Worm (Caenorhabditis elegans): ENCODE data around the gene pygl-1.

Gene pygl-1

DNA sequence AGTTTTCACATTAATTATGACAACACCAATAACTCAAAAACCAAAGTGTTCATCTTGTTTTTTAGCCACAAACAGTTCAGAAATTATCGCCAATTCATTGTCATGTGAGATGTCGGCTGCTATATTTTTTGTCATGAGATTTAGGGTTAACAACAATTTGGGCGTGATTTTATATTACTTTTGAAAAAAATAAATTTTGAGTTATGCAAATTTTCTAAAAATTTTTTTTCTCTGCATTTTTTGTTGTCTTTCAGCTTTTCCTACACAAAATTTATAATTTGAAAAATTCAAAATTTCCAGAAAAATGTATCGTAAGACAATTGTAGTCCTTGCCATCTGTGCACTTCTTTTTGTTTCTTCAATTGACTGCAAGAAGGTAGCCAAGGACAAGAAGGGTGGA, 54.2 kb downstream of the pygl-1 start, which contains the start of gene F59B1.2:
Gene F59B1.2, plus strand, starts transcription at position 301 of the 400 bp plus-strand sequence.
- no peak for TF ChIP-seq tbx-37 (GFP tag; conservative IDR thresholded peaks at IDR 0.05)
- TF ChIP-seq pes-1 (GFP tag; IDR thresholded peaks at IDR 0.05) = no peak
- no peak for TF ChIP-seq aly-1 (tag; optimal IDR thresholded peaks at IDR 0.05)
- TF ChIP-seq hmbx-1 (tag; optimal IDR thresholded peaks at IDR 0.05) = no peak
- no peak for TF ChIP-seq hnd-1 (tag; optimal IDR thresholded peaks at IDR 0.05)
- TF ChIP-seq B0310.2 (tag; optimal IDR thresholded peaks at IDR 0.05) = no peak
- no peak for TF ChIP-seq hmg-4 (GFP tag; optimal IDR thresholded peaks at IDR 0.05)
- TF ChIP-seq scrt-1 (GFP tag; IDR thresholded peaks at IDR 0.05) = no peak
- no peak for TF ChIP-seq tra-4 (tag; optimal IDR thresholded peaks at IDR 0.05)
- no peak for TF ChIP-seq sea-1 (GFP tag; conservative IDR thresholded peaks at IDR 0.05)
- TF ChIP-seq tbx-11 (GFP tag; IDR thresholded peaks at IDR 0.05) = no peak
- no peak for TF ChIP-seq ceh-13 (GFP tag; optimal IDR thresholded peaks at IDR 0.05)
- no peak for TF ChIP-seq flt-1 (GFP tag; IDR thresholded peaks at IDR 0.05)
- no peak for TF ChIP-seq ama-1 (optimal IDR thresholded peaks at IDR 0.05)
- no peak for TF ChIP-seq ceh-36 (tag; optimal IDR thresholded peaks at IDR 0.05)
- no peak for TF ChIP-seq ets-7 (tag; optimal IDR thresholded peaks at IDR 0.05)
- TF ChIP-seq F13C5.2 (tag; optimal IDR thresholded peaks at IDR 0.05) = no peak

DNA sequence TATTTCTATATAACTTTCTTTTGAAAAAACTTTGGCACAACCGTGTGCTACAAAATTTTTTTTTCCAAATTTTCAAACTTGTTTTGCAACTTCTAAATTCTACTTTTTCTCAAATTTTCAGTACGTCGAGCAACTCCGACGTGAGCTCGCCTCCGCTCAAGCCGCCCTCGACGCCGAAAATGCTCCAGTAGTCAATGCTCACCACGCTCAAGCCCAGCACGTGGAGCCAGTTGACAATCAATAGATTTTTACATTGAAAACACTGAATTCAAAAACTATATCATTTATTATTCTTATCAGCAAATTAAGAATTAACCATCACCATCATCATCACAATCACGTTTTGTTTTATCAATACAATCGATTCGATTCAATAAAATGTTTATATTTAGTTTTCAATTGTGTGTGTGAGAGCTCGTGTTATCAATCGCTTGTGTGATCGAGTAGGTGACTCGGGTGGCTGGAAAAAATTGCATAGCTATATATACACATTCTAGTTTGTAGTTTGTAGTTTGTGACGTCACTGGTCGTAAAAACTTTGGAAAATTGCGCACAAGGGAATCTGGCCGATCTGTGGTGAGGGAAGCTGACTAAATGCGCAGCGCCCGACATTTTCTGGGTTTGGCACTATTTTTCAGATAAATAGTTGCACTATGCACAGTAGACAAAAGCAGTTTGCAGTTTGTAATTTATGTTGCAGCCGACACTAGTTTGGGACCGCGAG, 55.6 kb downstream of the pygl-1 start:
- TF ChIP-seq tbx-11 (GFP tag; IDR thresholded peaks at IDR 0.05) (no peak), aly-1 (tag; optimal IDR thresholded peaks at IDR 0.05) (no peak), F13C5.2 (tag; optimal IDR thresholded peaks at IDR 0.05) (no peak), ets-7 (tag; optimal IDR thresholded peaks at IDR 0.05) (no peak), ceh-13 (GFP tag; optimal IDR thresholded peaks at IDR 0.05) (no peak), ama-1 (optimal IDR thresholded peaks at IDR 0.05) (no peak), scrt-1 (GFP tag; IDR thresholded peaks at IDR 0.05) (no peak), sea-1 (GFP tag; conservative IDR thresholded peaks at IDR 0.05) (no peak), flt-1 (GFP tag; IDR thresholded peaks at IDR 0.05) (no peak), tbx-37 (GFP tag; conservative IDR thresholded peaks at IDR 0.05) (no peak), B0310.2 (tag; optimal IDR thresholded peaks at IDR 0.05) (no peak), hmg-4 (GFP tag; optimal IDR thresholded peaks at IDR 0.05) (no peak), hmbx-1 (tag; optimal IDR thresholded peaks at IDR 0.05) (no peak)

Data from whole organism, early embryonic.